Fruit fly (Drosophila melanogaster) whole organism, prepupa: ENCODE data around the gene p-cup.

ENCODE experiments used
- Blimp-1 ChIP-seq: fragments of 200-800 bp; sonication (Bioruptor generic); optimal IDR thresholded peaks from 3 replicates; lab custom pipeline; 2017; ENCODE audit warnings: missing biosample characterization, missing genetic modification characterization, mild to moderate bottlenecking, moderate library complexity, missing genetic modification reagents
- CG10631 ChIP-seq: fragments of 200-800 bp; sonication (Bioruptor generic); optimal IDR thresholded peaks from 2 replicates; lab custom pipeline; 2016; ENCODE audit warnings: missing biosample characterization, missing genetic modification characterization
- CG10669 ChIP-seq: fragments of 200-800 bp; sonication (Bioruptor generic); optimal IDR thresholded peaks from 3 replicates; lab custom pipeline; 2018; ENCODE audit warnings: missing biosample characterization, mild to moderate bottlenecking, missing genetic modification characterization, moderate library complexity
- CG11762 ChIP-seq: fragments of 200-800 bp; sonication (Bioruptor generic); optimal IDR thresholded peaks from 3 replicates; lab custom pipeline; 2016; ENCODE audit warnings: missing biosample characterization, missing genetic modification characterization; ENCODE audit not compliant: insufficient read depth
- CG15336 ChIP-seq: fragments of 200-800 bp; sonication (Bioruptor generic); IDR thresholded peaks from 2 replicates; pipeline ENCODE4 v1.3.6; 2022; ENCODE audit warnings: missing biosample characterization, missing genetic modification characterization
- CG16779 ChIP-seq: fragments of 200-800 bp; sonication (Bioruptor generic); optimal IDR thresholded peaks from 3 replicates; lab custom pipeline; 2017; ENCODE audit warnings: missing biosample characterization, mild to moderate bottlenecking, missing genetic modification characterization
- CG3032 ChIP-seq: fragments of 200-800 bp; optimal IDR thresholded peaks from 2 replicates; lab custom pipeline; 2019; ENCODE audit warnings: missing biosample characterization, mild to moderate bottlenecking, missing genetic modification characterization, moderate library complexity
- CG32006 ChIP-seq: fragments of 200-800 bp; sonication (Bioruptor generic); optimal IDR thresholded peaks from 3 replicates; lab custom pipeline; 2017; ENCODE audit warnings: missing biosample characterization, mild to moderate bottlenecking, missing genetic modification characterization
- CG34406 ChIP-seq: fragments of 200-800 bp; sonication (Bioruptor generic); optimal IDR thresholded peaks from 3 replicates; lab custom pipeline; 2016; ENCODE audit warnings: missing biosample characterization, missing genetic modification characterization
- CG3919 ChIP-seq: fragments of 200-800 bp; sonication (Bioruptor generic); optimal IDR thresholded peaks from 3 replicates; lab custom pipeline; 2016; ENCODE audit warnings: missing biosample characterization, missing genetic modification characterization
- CG6163 ChIP-seq: fragments of 200-800 bp; sonication (Bioruptor generic); IDR thresholded peaks from 3 replicates; pipeline ENCODE4 v1.3.6; 2022; ENCODE audit warnings: missing biosample characterization, missing genetic modification characterization
- CG6808 ChIP-seq: fragments of 200-800 bp; sonication (Bioruptor generic); optimal IDR thresholded peaks from 3 replicates; lab custom pipeline; 2017; ENCODE audit warnings: missing biosample characterization, missing genetic modification characterization, mild to moderate bottlenecking, moderate library complexity, missing genetic modification reagents
- CG8119 ChIP-seq: fragments of 200-800 bp; sonication (Bioruptor generic); IDR thresholded peaks from 3 replicates; pipeline ENCODE4 v1.3.6; 2022; ENCODE audit warnings: missing biosample characterization, missing genetic modification characterization
- CG8319 ChIP-seq: fragments of 200-800 bp; sonication (Bioruptor generic); optimal IDR thresholded peaks from 3 replicates; lab custom pipeline; 2016; ENCODE audit warnings: missing biosample characterization, missing genetic modification characterization
- CG8632 ChIP-seq: fragments of 200-800 bp; sonication (Bioruptor generic); optimal IDR thresholded peaks from 3 replicates; lab custom pipeline; 2016; ENCODE audit warnings: missing biosample characterization, missing genetic modification characterization
- CG9139 ChIP-seq: fragments of 200-800 bp; sonication (Bioruptor generic); optimal IDR thresholded peaks from 3 replicates; lab custom pipeline; 2017; ENCODE audit warnings: missing biosample characterization, mild to moderate bottlenecking, missing genetic modification characterization
- Eip78C ChIP-seq: fragments of 200-800 bp; sonication (Bioruptor generic); peaks from one replicate; lab custom pipeline; 2016; ENCODE audit warnings: missing biosample characterization, missing genetic modification characterization
- Ets96B ChIP-seq: fragments of 200-800 bp; optimal IDR thresholded peaks from 2 replicates; lab custom pipeline; 2019; ENCODE audit warnings: missing biosample characterization, mild to moderate bottlenecking, missing genetic modification characterization, moderate library complexity
- Gug ChIP-seq: fragments of 200-800 bp; sonication (Bioruptor generic); IDR thresholded peaks from 2 replicates; pipeline ENCODE4 v1.3.6; 2022; ENCODE audit warnings: missing biosample characterization, missing genetic modification characterization
- Hr38 ChIP-seq: sonication (Bioruptor generic); optimal IDR thresholded peaks from 2 replicates; lab custom pipeline; 2016; ENCODE audit warnings: missing biosample characterization, missing genetic modification characterization
- Hr39 ChIP-seq: fragments of 200-800 bp; sonication (Bioruptor generic); optimal IDR thresholded peaks from 2 replicates; lab custom pipeline; 2016; ENCODE audit warnings: missing biosample characterization, missing genetic modification characterization
- Lpt ChIP-seq: fragments of 200-800 bp; sonication (Bioruptor generic); optimal IDR thresholded peaks from 3 replicates; lab custom pipeline; 2016; ENCODE audit warnings: missing biosample characterization, missing genetic modification characterization
- OdsH ChIP-seq: fragments of 200-800 bp; sonication (Bioruptor generic); optimal IDR thresholded peaks from 3 replicates; lab custom pipeline; 2016; ENCODE audit warnings: missing biosample characterization, missing genetic modification characterization
- Sox15 ChIP-seq: fragments of 200-800 bp; sonication (Bioruptor generic); optimal IDR thresholded peaks from 3 replicates; lab custom pipeline; 2016; ENCODE audit warnings: missing biosample characterization, missing genetic modification characterization
- achi ChIP-seq: fragments of 200-800 bp; sonication (Bioruptor generic); optimal IDR thresholded peaks from 3 replicates; lab custom pipeline; 2016; ENCODE audit warnings: missing biosample characterization, missing genetic modification characterization
- acj6 ChIP-seq: fragments of 200-800 bp; sonication (Bioruptor generic); optimal IDR thresholded peaks from 3 replicates; lab custom pipeline; 2016; ENCODE audit warnings: missing biosample characterization, missing genetic modification characterization
- dac ChIP-seq: fragments of 200-800 bp; sonication (Bioruptor generic); optimal IDR thresholded peaks from 2 replicates; lab custom pipeline; 2017; ENCODE audit warnings: missing biosample characterization, mild to moderate bottlenecking, missing genetic modification characterization
- dsx ChIP-seq: fragments of 200-800 bp; optimal IDR thresholded peaks from 3 replicates; lab custom pipeline; 2019; ENCODE audit warnings: missing biosample characterization, mild to moderate bottlenecking, missing genetic modification characterization, moderate library complexity; ENCODE audit not compliant: poor library complexity, severe bottlenecking
- eg ChIP-seq: fragments of 200-800 bp; sonication (Bioruptor generic); IDR thresholded peaks from 3 replicates; pipeline ENCODE4 v1.3.6; 2022; ENCODE audit warnings: missing biosample characterization, missing genetic modification characterization
- fd59A ChIP-seq: fragments of 200-800 bp; sonication (Bioruptor generic); optimal IDR thresholded peaks from 2 replicates; lab custom pipeline; 2017; ENCODE audit warnings: missing biosample characterization, mild to moderate bottlenecking, missing genetic modification characterization, missing genetic modification reagents
- fd85E ChIP-seq: fragments of 200-800 bp; sonication (Bioruptor generic); optimal IDR thresholded peaks from 3 replicates; lab custom pipeline; 2016; ENCODE audit warnings: missing biosample characterization, missing genetic modification characterization
- lz ChIP-seq: fragments of 200-800 bp; sonication (Bioruptor generic); optimal IDR thresholded peaks from 3 replicates; lab custom pipeline; 2016; ENCODE audit warnings: missing biosample characterization, missing genetic modification characterization
- pdm3 ChIP-seq: fragments of 200-800 bp; sonication (Bioruptor generic); optimal IDR thresholded peaks from 3 replicates; lab custom pipeline; 2016; ENCODE audit warnings: missing biosample characterization, missing genetic modification characterization
- salr ChIP-seq, 2 experiments: fragments of 200-800 bp; sonication (Bioruptor generic); optimal IDR thresholded peaks; 3 replicates each; lab custom pipeline; 2016 to 2018; ENCODE audit warnings: missing biosample characterization in 2 of 2, missing genetic modification characterization in 2 of 2, mild to moderate bottlenecking in 1 of 2
- spab ChIP-seq: fragments of 200-800 bp; sonication (Bioruptor generic); optimal IDR thresholded peaks from 2 replicates; lab custom pipeline; 2017; ENCODE audit warnings: missing biosample characterization, mild to moderate bottlenecking, missing genetic modification characterization, missing genetic modification reagents
- ss ChIP-seq, 2 experiments: fragments of 200-800 bp; sonication (Bioruptor generic); optimal IDR thresholded peaks; 2 replicates in 1 of 2; 3 replicates in 1 of 2; lab custom pipeline; 2017 to 2018; ENCODE audit warnings: mild to moderate bottlenecking in 2 of 2, missing biosample characterization in 2 of 2, missing genetic modification characterization in 2 of 2, moderate library complexity in 1 of 2
- svp ChIP-seq: fragments of 200-800 bp; sonication (Bioruptor generic); peaks from one replicate; lab custom pipeline; 2016; ENCODE audit warnings: missing biosample characterization, missing genetic modification characterization
- topi ChIP-seq: fragments of 200-800 bp; sonication (Bioruptor generic); optimal IDR thresholded peaks from 3 replicates; lab custom pipeline; 2016; ENCODE audit warnings: missing biosample characterization, missing genetic modification characterization

The p-cup gene

DNA sequence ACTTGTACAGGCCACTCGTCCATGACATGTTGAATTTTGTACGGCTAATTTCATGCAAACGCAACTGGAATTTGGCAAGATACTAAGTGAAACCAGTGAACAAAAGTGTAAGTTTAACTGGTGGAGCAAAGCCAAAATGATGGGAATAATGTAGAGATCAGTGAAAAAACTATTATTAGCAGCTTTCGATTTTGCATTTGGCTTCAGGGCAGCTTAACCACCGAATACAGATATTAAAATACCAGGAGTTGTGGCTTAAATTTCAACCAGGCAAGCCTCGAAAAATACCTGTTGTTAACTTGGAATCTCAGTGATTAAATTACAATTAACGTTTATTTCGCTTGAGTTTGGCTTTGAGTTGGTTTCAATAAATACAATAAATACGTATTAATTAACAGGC lies at the start of gene p-cup:
p-cup (minus strand) TSS at position 101 of the 400 bp plus-strand sequence.
- TF ChIP-seq Sox15 (GFP tag; lab: Kevin White, UChicago) (no peak), CG6163 (GFP tag; lab: Robert Waterston, UW) (no peak), Hr38 (GFP tag; lab: Kevin White, UChicago) (no peak), OdsH (no peak), CG9139 (GFP tag; lab: Kevin White, UChicago) (no peak), fd85E (GFP tag; lab: Kevin White, UChicago) (no peak), dac (GFP tag; lab: Kevin White, UChicago) (no peak), lz (GFP tag; lab: Kevin White, UChicago) (no peak), Ets96B (tag; lab: Kevin White, UChicago) (no peak), Gug (no peak)
- TF ChIP-seq, all 60 proteins: peak for 0

DNA sequence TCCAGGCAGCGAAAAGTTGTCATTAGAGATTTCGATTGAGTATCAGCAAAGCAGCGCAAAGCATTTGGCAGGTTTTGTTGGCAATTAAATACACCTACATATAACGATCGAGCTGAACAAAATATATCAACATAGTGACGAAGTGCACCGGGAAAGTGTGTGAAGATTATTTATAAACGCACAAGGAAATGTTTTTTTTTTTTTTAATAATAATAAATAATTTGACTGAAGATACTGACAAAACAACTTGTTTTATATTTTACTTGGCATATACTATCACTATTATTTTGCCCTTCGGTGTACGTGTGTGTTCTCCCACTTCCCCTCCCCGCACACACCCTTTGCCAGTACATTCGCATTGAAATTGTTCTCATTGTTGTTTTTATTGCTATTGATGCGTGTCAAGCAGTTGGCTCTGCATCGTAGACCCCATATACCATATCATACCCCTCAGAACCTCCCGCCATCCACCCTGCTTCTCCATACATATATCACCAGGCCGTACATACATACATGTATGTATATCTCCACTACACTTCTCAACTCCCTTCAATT lies 46.7 kb upstream of the p-cup start:
- peak; percentile 12 for TF ChIP-seq spab (GFP tag; lab: Kevin White, UChicago)
- TF ChIP-seq OdsH, result peak; percentile 26
- TF ChIP-seq acj6 (GFP tag; lab: Kevin White, UChicago), result peak; percentile 15
- peak; percentile 16 for TF ChIP-seq CG8319 (GFP tag; lab: Kevin White, UChicago)
- TF ChIP-seq salr (GFP tag; optimal IDR thresholded peaks at IDR 0.05; lab: Kevin White, UChicago), result peak in 1 of 2 experiments; percentile 5
- TF ChIP-seq CG32006 (GFP tag; lab: Kevin White, UChicago), result peak; percentile 42
- TF ChIP-seq CG3919 (GFP tag; lab: Kevin White, UChicago), result peak; percentile 48
- TF ChIP-seq CG10669, result peak; percentile 37
- TF ChIP-seq pdm3, result peak; percentile 35
- TF ChIP-seq CG3032 (tag; lab: Kevin White, UChicago), result peak; percentile 31
- peak; percentile 29 for TF ChIP-seq CG10631 (GFP tag; lab: Kevin White, UChicago)
- no peak for TF ChIP-seq Blimp-1
- peak; percentile 19 for TF ChIP-seq achi (GFP tag; lab: Kevin White, UChicago)
- peak; percentile 9 for TF ChIP-seq CG8632 (GFP tag; lab: Kevin White, UChicago)
- TF ChIP-seq Hr39 (GFP tag; lab: Kevin White, UChicago), result no peak
- 0 out of 2 replicates have a peak, but pooled peaks have one; percentile 19 for TF ChIP-seq Gug
- no peak for TF ChIP-seq CG16779
- TF ChIP-seq CG11762 (GFP tag; lab: Kevin White, UChicago), result peak; percentile 17
- TF ChIP-seq Eip78C (GFP tag; lab: Kevin White, UChicago), result peak; percentile 72
- peak; percentile 29; the same call in 1 of the 3 replicates for TF ChIP-seq CG6163 (GFP tag; lab: Robert Waterston, UW)
- TF ChIP-seq CG15336 (GFP tag; lab: Robert Waterston, UW), result no peak
- TF ChIP-seq eg (GFP tag; lab: Robert Waterston, UW), result 0 out of 3 replicates have a peak, but pooled peaks have one; percentile 53
- TF ChIP-seq Lpt (GFP tag; lab: Kevin White, UChicago), result no peak
- no peak for TF ChIP-seq topi
- peak; percentile 44; the same call in 1 of the 3 replicates for TF ChIP-seq CG8119 (GFP tag; lab: Robert Waterston, UW)
- TF ChIP-seq fd85E (GFP tag; lab: Kevin White, UChicago), result peak; percentile 2
- TF ChIP-seq Ets96B (tag; lab: Kevin White, UChicago), result peak; percentile 35
- peak; percentile 14 for TF ChIP-seq dsx (GFP tag; lab: Kevin White, UChicago)
- TF ChIP-seq fd59A (GFP tag; lab: Kevin White, UChicago), result peak; percentile 1
- TF ChIP-seq ss (GFP tag; optimal IDR thresholded peaks at IDR 0.05; lab: Kevin White, UChicago), result peak; percentile 4 to 29
- peak; percentile 7 for TF ChIP-seq CG34406 (GFP tag; lab: Kevin White, UChicago)
- no peak for TF ChIP-seq CG9139 (GFP tag; lab: Kevin White, UChicago)
- TF ChIP-seq svp, result peak; percentile 56
- TF ChIP-seq CG6808 (GFP tag; lab: Kevin White, UChicago), result peak; percentile 29
- no peak for TF ChIP-seq dac (GFP tag; lab: Kevin White, UChicago)
